Worm (Caenorhabditis elegans): ENCODE results near the gene F19B10.2.
A peak's percentile ranks its signal among the peaks of the same experiment; 100 is the strongest.

ce11 chrII:3682770-3683234 lies 7.5 kb downstream of the F19B10.2 start, which contains the start of gene F19B10.1:
- TF ChIP-seq lsy-2 (tag; optimal IDR thresholded peaks at IDR 0.05) (no peak), unc-62 (GFP tag; optimal IDR thresholded peaks at IDR 0.05) (peak; percentile 66), nhr-237 (tag; optimal IDR thresholded peaks at IDR 0.05) (no peak), lin-13 (tag; optimal IDR thresholded peaks at IDR 0.05) (peak; percentile 22), nhr-12 (tag; optimal IDR thresholded peaks at IDR 0.05) (no peak), lin-32 (GFP tag; optimal IDR thresholded peaks at IDR 0.05) (no peak), sem-2 (GFP tag; optimal IDR thresholded peaks at IDR 0.05) (no peak), elt-3 (tag; optimal IDR thresholded peaks at IDR 0.05) (no peak), ham-2 (GFP tag; optimal IDR thresholded peaks at IDR 0.05) (no peak), nhr-28 (tag; optimal IDR thresholded peaks at IDR 0.05) (no peak), elt-1 (tag; optimal IDR thresholded peaks at IDR 0.05; ENCODE audit: borderline replicate concordance, insufficient read depth) (no peak), mep-1 (tag; optimal IDR thresholded peaks at IDR 0.05) (peak; percentile 26)
